Fruit fly (Drosophila melanogaster) whole organism, pupa: ENCODE results near the gene CG5921.

Experiments used
- CG10348 ChIP-seq: fragments of 200-800 bp; sonication (Bioruptor generic); IDR thresholded peaks from 2 replicates; pipeline ENCODE4 v1.3.6; 2022; ENCODE audit warnings: missing biosample characterization, missing genetic modification characterization
- CG17806 ChIP-seq: fragments of 200-800 bp; sonication (Bioruptor generic); optimal IDR thresholded peaks from 2 replicates; lab custom pipeline; 2018; ENCODE audit warnings: missing biosample characterization, mild to moderate bottlenecking, missing genetic modification characterization, moderate library complexity
- CG32121 ChIP-seq: fragments of 200-800 bp; sonication (Bioruptor generic); IDR thresholded peaks from 2 replicates; pipeline ENCODE4 v1.3.6; 2022; ENCODE audit warnings: missing biosample characterization, missing genetic modification characterization
- CG4496 ChIP-seq: fragments of 200-800 bp; sonication (Bioruptor generic); IDR thresholded peaks from 3 replicates; pipeline ENCODE4 v1.3.6; 2022; ENCODE audit warnings: missing biosample characterization, missing genetic modification characterization
- EcR ChIP-seq: fragments of 200-800 bp; sonication (Bioruptor generic); optimal IDR thresholded peaks from 3 replicates; lab custom pipeline; 2019; ENCODE audit warnings: missing biosample characterization, missing genetic modification characterization, mild to moderate bottlenecking, moderate library complexity, missing genetic modification reagents
- Snoo ChIP-seq: fragments of 200-800 bp; sonication (Bioruptor generic); optimal IDR thresholded peaks from 3 replicates; lab custom pipeline; 2017; ENCODE audit warnings: missing biosample characterization, mild to moderate bottlenecking, missing genetic modification characterization, inconsistent platforms
- fd96Ca ChIP-seq: fragments of 200-800 bp; sonication (Bioruptor generic); IDR thresholded peaks from 3 replicates; pipeline ENCODE4 v1.3.6; 2022; ENCODE audit warnings: missing biosample characterization, missing genetic modification characterization

DNA sequence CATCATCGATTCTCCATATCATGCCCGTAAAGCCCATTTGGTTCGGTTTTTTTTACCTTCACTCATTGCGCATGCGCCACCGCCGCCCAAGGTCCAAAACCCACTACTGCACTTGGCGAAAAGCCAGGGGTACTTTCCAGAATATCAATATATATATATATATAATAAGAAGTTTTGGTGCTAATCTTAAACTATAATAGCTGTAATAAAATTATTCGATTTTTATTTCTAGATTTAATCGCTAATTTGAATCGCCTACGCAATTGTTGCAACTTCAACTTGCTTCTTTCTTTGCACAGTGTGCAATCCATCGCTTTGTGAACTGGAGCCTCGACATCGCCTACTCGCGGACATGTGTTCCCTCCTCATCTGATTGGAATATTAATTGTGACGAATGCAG is 46.8 kb upstream of the CG5921 start:
- TF ChIP-seq EcR (GFP tag; lab: Kevin White, UChicago), result no peak
- 0 out of 3 replicates have a peak, but pooled peaks have one; percentile 11 for TF ChIP-seq fd96Ca (GFP tag; lab: Robert Waterston, UW)
- peak; percentile 22 for TF ChIP-seq Snoo
- TF ChIP-seq CG10348 (GFP tag; lab: Robert Waterston, UW), result no peak
- TF ChIP-seq CG4496 (GFP tag; lab: Robert Waterston, UW), result no peak
- peak; percentile 63 for TF ChIP-seq CG17806
- TF ChIP-seq CG32121, result no peak
